Fruit fly (Drosophila melanogaster) whole organism, embryonic: Measurements from ENCODE around the gene CG10492.

ENCODE experiments used
- BEAF-32 ChIP-seq: fragments of 200-800 bp; sonication (Bioruptor generic); optimal IDR thresholded peaks from 3 replicates; lab custom pipeline; 2017; ENCODE audit warnings: missing biosample characterization, missing genetic modification characterization, mild to moderate bottlenecking, moderate library complexity, missing genetic modification reagents
- CG10274 ChIP-seq: fragments of 200-800 bp; sonication (Bioruptor generic); optimal IDR thresholded peaks from 3 replicates; lab custom pipeline; 2017; ENCODE audit warnings: missing biosample characterization, mild to moderate bottlenecking, missing genetic modification characterization
- CG12299 ChIP-seq: fragments of 200-800 bp; sonication (Bioruptor generic); optimal IDR thresholded peaks from 2 replicates; lab custom pipeline; 2018; ENCODE audit warnings: missing biosample characterization, mild to moderate bottlenecking, missing genetic modification characterization
- CG12769 ChIP-seq: fragments of 200-800 bp; sonication (Bioruptor generic); optimal IDR thresholded peaks from 2 replicates; lab custom pipeline; 2019; ENCODE audit warnings: missing biosample characterization, mild to moderate bottlenecking, missing genetic modification characterization, moderate library complexity
- CG13123 ChIP-seq: fragments of 200-800 bp; sonication (Bioruptor generic); optimal IDR thresholded peaks from 2 replicates; lab custom pipeline; 2016; ENCODE audit warnings: missing biosample characterization, missing genetic modification characterization
- CG13624 ChIP-seq: fragments of 200-800 bp; sonication (Bioruptor generic); optimal IDR thresholded peaks from 2 replicates; lab custom pipeline; 2016; ENCODE audit warnings: missing biosample characterization, missing genetic modification characterization
- CG13775 ChIP-seq: fragments of 200-800 bp; sonication (Bioruptor generic); optimal IDR thresholded peaks from 3 replicates; lab custom pipeline; 2017; ENCODE audit warnings: missing biosample characterization, mild to moderate bottlenecking, missing genetic modification characterization
- CG1602 ChIP-seq: fragments of 200-800 bp; sonication (Bioruptor generic); optimal IDR thresholded peaks from 3 replicates; lab custom pipeline; 2016; ENCODE audit warnings: missing biosample characterization, missing genetic modification characterization
- CG17361 ChIP-seq: fragments of 200-800 bp; sonication (Bioruptor generic); IDR thresholded peaks from 3 replicates; pipeline ENCODE4 v1.3.6; 2022; ENCODE audit warnings: missing biosample characterization, missing genetic modification characterization
- CG17802 ChIP-seq: fragments of 200-800 bp; sonication (Bioruptor generic); optimal IDR thresholded peaks from 2 replicates; lab custom pipeline; 2018; ENCODE audit warnings: missing biosample characterization, mild to moderate bottlenecking, missing genetic modification characterization, moderate library complexity
- CG17912 ChIP-seq: fragments of 200-800 bp; sonication (Bioruptor generic); optimal IDR thresholded peaks from 2 replicates; lab custom pipeline; 2018; ENCODE audit warnings: missing biosample characterization, mild to moderate bottlenecking, missing genetic modification characterization
- CG30431 ChIP-seq: fragments of 200-800 bp; sonication (Bioruptor generic); optimal IDR thresholded peaks from 2 replicates; lab custom pipeline; 2017; ENCODE audit warnings: missing biosample characterization, missing genetic modification characterization
- CG3065 ChIP-seq: fragments of 200-800 bp; sonication (Bioruptor generic); optimal IDR thresholded peaks from 2 replicates; lab custom pipeline; 2016; ENCODE audit warnings: missing biosample characterization, missing genetic modification characterization
- CG3281 ChIP-seq: fragments of 200-800 bp; sonication (Bioruptor generic); optimal IDR thresholded peaks from 3 replicates; lab custom pipeline; 2017; ENCODE audit warnings: missing biosample characterization, mild to moderate bottlenecking, missing genetic modification characterization
- CG4730 ChIP-seq: fragments of 200-800 bp; sonication (Bioruptor generic); IDR thresholded peaks from 2 replicates; pipeline ENCODE4 v1.3.6; 2022; ENCODE audit warnings: missing biosample characterization, missing genetic modification characterization
- CG6175 ChIP-seq: fragments of 200-800 bp; sonication (Bioruptor generic); IDR thresholded peaks from 3 replicates; pipeline ENCODE4 v1.3.6; 2022; ENCODE audit warnings: missing biosample characterization, missing genetic modification characterization
- CG6654 ChIP-seq: fragments of 200-800 bp; sonication (Bioruptor generic); optimal IDR thresholded peaks from 2 replicates; lab custom pipeline; 2017; ENCODE audit warnings: missing biosample characterization, mild to moderate bottlenecking, missing genetic modification characterization
- CG8924 ChIP-seq: fragments of 200-800 bp; optimal IDR thresholded peaks from 3 replicates; lab custom pipeline; 2019; ENCODE audit warnings: missing biosample characterization, mild to moderate bottlenecking, missing genetic modification characterization, moderate library complexity
- CG9609 ChIP-seq: fragments of 200-800 bp; sonication (Bioruptor generic); optimal IDR thresholded peaks from 3 replicates; lab custom pipeline; 2016; ENCODE audit warnings: missing biosample characterization, missing genetic modification characterization
- CG9797 ChIP-seq: fragments of 200-800 bp; sonication (Bioruptor generic); optimal IDR thresholded peaks from 3 replicates; lab custom pipeline; 2018; ENCODE audit warnings: missing biosample characterization, mild to moderate bottlenecking, missing genetic modification characterization
- Camta ChIP-seq: fragments of 200-800 bp; sonication (Bioruptor generic); optimal IDR thresholded peaks from 2 replicates; lab custom pipeline; 2016; ENCODE audit warnings: missing biosample characterization, missing genetic modification characterization
- Chrac-16 ChIP-seq: fragments of 200-800 bp; sonication (Bioruptor generic); optimal IDR thresholded peaks from 3 replicates; lab custom pipeline; 2016; ENCODE audit warnings: missing biosample characterization, missing genetic modification characterization
- Lhr ChIP-seq: fragments of 200-800 bp; sonication (Bioruptor generic); optimal IDR thresholded peaks from 3 replicates; lab custom pipeline; 2017; ENCODE audit warnings: mild to moderate bottlenecking, missing biosample characterization, missing genetic modification reagents, missing genetic modification characterization
- Med ChIP-seq: fragments of 200-800 bp; sonication (Bioruptor generic); peaks from one replicate; lab custom pipeline; 2016; ENCODE audit warnings: missing biosample characterization, missing genetic modification characterization, mild to moderate bottlenecking, inconsistent platforms, moderate library complexity
- Meics ChIP-seq: fragments of 200-800 bp; sonication (Bioruptor generic); optimal IDR thresholded peaks from 2 replicates; lab custom pipeline; 2017; ENCODE audit warnings: missing biosample characterization, mild to moderate bottlenecking, missing genetic modification characterization
- NFAT ChIP-seq: fragments of 200-800 bp; sonication (Bioruptor generic); IDR thresholded peaks from 2 replicates; pipeline ENCODE4 v1.3.6; 2022; ENCODE audit warnings: missing biosample characterization, missing genetic modification characterization
- Nf-YA ChIP-seq: fragments of 200-800 bp; sonication (Bioruptor generic); IDR thresholded peaks from 2 replicates; pipeline ENCODE4 v1.3.6; 2022; ENCODE audit warnings: missing biosample characterization, missing genetic modification characterization
- aop ChIP-seq: fragments of 200-800 bp; sonication (Bioruptor generic); IDR thresholded peaks from 2 replicates; pipeline ENCODE4 v1.3.6; 2022; ENCODE audit warnings: missing biosample characterization, missing genetic modification characterization
- ash1 ChIP-seq: fragments of 200-800 bp; sonication (Bioruptor generic); optimal IDR thresholded peaks from 2 replicates; lab custom pipeline; 2018; ENCODE audit warnings: missing biosample characterization, mild to moderate bottlenecking, missing genetic modification characterization
- br ChIP-seq: fragments of >200 bp; optimal IDR thresholded peaks from 2 replicates; lab custom pipeline; 2017
- chinmo ChIP-seq: fragments of 200-800 bp; sonication (Bioruptor generic); IDR thresholded peaks from 4 replicates; pipeline ENCODE4 v1.3.6; 2022; ENCODE audit warnings: missing biosample characterization, missing genetic modification characterization; ENCODE audit not compliant: partially characterized antibody
- cwo ChIP-seq: fragments of 200-800 bp; sonication (Bioruptor generic); optimal IDR thresholded peaks from 3 replicates; lab custom pipeline; 2017; ENCODE audit warnings: missing biosample characterization, missing genetic modification characterization, mild to moderate bottlenecking, moderate library complexity, missing genetic modification reagents
- dan ChIP-seq: fragments of 200-800 bp; sonication (Bioruptor generic); IDR thresholded peaks from 2 replicates; pipeline ENCODE4 v1.3.6; 2022; ENCODE audit warnings: missing biosample characterization, missing genetic modification characterization
- disco-r ChIP-seq: fragments of 200-800 bp; sonication (Bioruptor generic); optimal IDR thresholded peaks from 2 replicates; lab custom pipeline; 2016; ENCODE audit warnings: missing biosample characterization, missing genetic modification characterization
- dpn ChIP-seq, 2 experiments: fragments of 200-800 bp; sonication (Bioruptor generic); optimal IDR thresholded peaks; 3 replicates each; lab custom pipeline; 2016; ENCODE audit warnings: missing biosample characterization in 2 of 2, missing genetic modification characterization in 2 of 2
- ewg ChIP-seq: fragments of 200-800 bp; sonication (Bioruptor generic); optimal IDR thresholded peaks from 3 replicates; lab custom pipeline; 2017; ENCODE audit warnings: mild to moderate bottlenecking, missing biosample characterization, missing genetic modification reagents, missing genetic modification characterization
- eyg ChIP-seq: fragments of 200-800 bp; sonication (Bioruptor generic); optimal IDR thresholded peaks from 3 replicates; lab custom pipeline; 2016; ENCODE audit warnings: missing biosample characterization, missing genetic modification characterization
- fd96Cb ChIP-seq: fragments of 200-800 bp; sonication (Bioruptor generic); optimal IDR thresholded peaks from 2 replicates; lab custom pipeline; 2018; ENCODE audit warnings: missing biosample characterization, mild to moderate bottlenecking, missing genetic modification characterization, moderate library complexity
- ftz-f1 ChIP-seq: fragments of 200-800 bp; sonication (Bioruptor generic); optimal IDR thresholded peaks from 2 replicates; lab custom pipeline; 2016; ENCODE audit warnings: missing biosample characterization, missing genetic modification characterization
- gem ChIP-seq: fragments of 200-800 bp; sonication (Bioruptor generic); optimal IDR thresholded peaks from 2 replicates; lab custom pipeline; 2019; ENCODE audit warnings: missing biosample characterization, mild to moderate bottlenecking, missing genetic modification characterization, moderate library complexity
- her ChIP-seq: fragments of 200-800 bp; sonication (Bioruptor generic); optimal IDR thresholded peaks from 2 replicates; lab custom pipeline; 2016; ENCODE audit warnings: missing biosample characterization, missing genetic modification characterization
- klu ChIP-seq: fragments of 200-800 bp; sonication (Bioruptor generic); IDR thresholded peaks from 2 replicates; pipeline ENCODE4 v1.3.6; 2022; ENCODE audit warnings: missing biosample characterization, missing genetic modification characterization
- knrl ChIP-seq: fragments of 200-800 bp; sonication (Bioruptor generic); IDR thresholded peaks from 3 replicates; pipeline ENCODE4 v1.3.6; 2022; ENCODE audit warnings: missing biosample characterization, missing genetic modification characterization; ENCODE audit not compliant: partially characterized antibody
- lilli ChIP-seq: fragments of 200-800 bp; sonication (Bioruptor generic); optimal IDR thresholded peaks from 3 replicates; lab custom pipeline; 2016; ENCODE audit warnings: missing biosample characterization, missing genetic modification characterization
- mirr ChIP-seq: fragments of 200-800 bp; sonication (Bioruptor generic); optimal IDR thresholded peaks from 3 replicates; lab custom pipeline; 2018; ENCODE audit warnings: missing biosample characterization, mild to moderate bottlenecking, missing genetic modification characterization
- pzg ChIP-seq: fragments of 200-800 bp; sonication (Bioruptor generic); optimal IDR thresholded peaks from 3 replicates; lab custom pipeline; 2018; ENCODE audit warnings: missing biosample characterization, mild to moderate bottlenecking, missing genetic modification characterization, moderate library complexity
- shn ChIP-seq: fragments of 200-800 bp; sonication (Bioruptor generic); optimal IDR thresholded peaks from 3 replicates; lab custom pipeline; 2016; ENCODE audit warnings: missing biosample characterization, missing genetic modification characterization
- stc ChIP-seq: fragments of 200-800 bp; sonication (Bioruptor generic); IDR thresholded peaks from 2 replicates; pipeline ENCODE4 v1.3.6; 2022; ENCODE audit warnings: missing biosample characterization, missing genetic modification characterization
- stwl ChIP-seq: fragments of 200-800 bp; sonication (Bioruptor generic); optimal IDR thresholded peaks from 3 replicates; lab custom pipeline; 2018; ENCODE audit warnings: missing biosample characterization, mild to moderate bottlenecking, missing genetic modification characterization, moderate library complexity
- tap ChIP-seq: fragments of 200-800 bp; optimal IDR thresholded peaks from 3 replicates; lab custom pipeline; 2019; ENCODE audit warnings: missing biosample characterization, mild to moderate bottlenecking, missing genetic modification characterization, moderate library complexity
- z ChIP-seq: fragments of 200-800 bp; sonication (Bioruptor generic); IDR thresholded peaks from 3 replicates; pipeline ENCODE4 v1.3.6; 2022; ENCODE audit warnings: missing biosample characterization, missing genetic modification characterization

Gene CG10492

dm6 chr2L:19036105-19036714 lies 17.7 kb upstream of the CG10492 start (continued):
- TF ChIP-seq CG4730 (GFP tag; lab: Robert Waterston, UW) (no peak), CG12299 (tag; lab: Kevin White, UChicago) (no peak), CG3281 (GFP tag; lab: Kevin White, UChicago) (no peak), disco-r (GFP tag; lab: Kevin White, UChicago) (no peak), klu (GFP tag; lab: Robert Waterston, UW) (no peak), CG9797 (GFP tag; lab: Kevin White, UChicago) (no peak), CG8924 (tag; lab: Kevin White, UChicago) (no peak), pzg (GFP tag; lab: Kevin White, UChicago) (no peak), ewg (GFP tag; lab: Kevin White, UChicago) (no peak), z (no peak), CG3065 (GFP tag; lab: Kevin White, UChicago) (no peak), CG6654 (no peak), CG13624 (no peak), chinmo (0 out of 4 replicates have a peak, but pooled peaks have one; percentile 48), CG12769 (tag; lab: Kevin White, UChicago) (peak; percentile 91), dan (no peak), eyg (GFP tag; lab: Kevin White, UChicago) (no peak), CG9609 (GFP tag; lab: Kevin White, UChicago) (no peak), shn (GFP tag; lab: Kevin White, UChicago) (no peak), CG13123 (GFP tag; lab: Kevin White, UChicago) (no peak), br (lab: Kevin White, UChicago) (no peak), cwo (GFP tag; lab: Kevin White, UChicago) (peak; percentile 14), stc (GFP tag; lab: Robert Waterston, UW) (no peak), aop (GFP tag; lab: Robert Waterston, UW) (no peak), ash1 (GFP tag; lab: Kevin White, UChicago) (no peak), stwl (tag; lab: Kevin White, UChicago) (no peak), CG1602 (no peak), mirr (GFP tag; lab: Kevin White, UChicago) (no peak), Chrac-16 (GFP tag; lab: Kevin White, UChicago) (no peak), CG17912 (GFP tag; lab: Kevin White, UChicago) (no peak), CG17361 (GFP tag; lab: Robert Waterston, UW) (0 out of 3 replicates have a peak, but pooled peaks have one; percentile 25), knrl (GFP tag; lab: Robert Waterston, UW) (no peak), Med (GFP tag; lab: Kevin White, UChicago) (peak; percentile 48), Meics (GFP tag; lab: Kevin White, UChicago) (peak; percentile 41), her (GFP tag; lab: Kevin White, UChicago) (no peak), NFAT (0 out of 2 replicates have a peak, but pooled peaks have one; percentile 14), CG6175 (GFP tag; lab: Robert Waterston, UW) (0 out of 3 replicates have a peak, but pooled peaks have one; percentile 21), Camta (no peak), CG30431 (GFP tag; lab: Kevin White, UChicago) (no peak), gem (tag; lab: Kevin White, UChicago) (peak; percentile 45), Lhr (GFP tag; lab: Kevin White, UChicago) (no peak), tap (tag; lab: Kevin White, UChicago) (no peak), CG10274 (no peak), fd96Cb (peak; percentile 12), Nf-YA (GFP tag; lab: Robert Waterston, UW) (no peak), CG13775 (GFP tag; lab: Kevin White, UChicago) (peak; percentile 20), BEAF-32 (GFP tag; lab: Kevin White, UChicago) (no peak), CG17802 (no peak), lilli (peak; percentile 26), ftz-f1 (peak; percentile 47), dpn (GFP tag; optimal IDR thresholded peaks at IDR 0.05; lab: Kevin White, UChicago) (peak in 1 of 2 experiments; percentile 8)
